Worm (Caenorhabditis elegans) whole organism, L2 larva: Measurements from ENCODE around the gene arl-3.

ENCODE experiments used
- nhr-11 ChIP-seq: fragments of 150-350 bp; optimal IDR thresholded peaks from 2 replicates; lab custom pipeline; 2014; ENCODE audit warnings: missing biosample characterization, missing genetic modification characterization
- skn-1 ChIP-seq: sonication (generic microtip); optimal IDR thresholded peaks from 2 replicates; lab custom pipeline; 2017; ENCODE audit warnings: missing biosample characterization, missing genetic modification characterization
- snpc-4 ChIP-seq: fragments of 150-350 bp; optimal IDR thresholded peaks from 2 replicates; lab custom pipeline; 2014; ENCODE audit warnings: missing biosample characterization, missing genetic modification characterization
- zag-1 ChIP-seq: fragments of 150-350 bp; optimal IDR thresholded peaks from 2 replicates; lab custom pipeline; 2014; ENCODE audit warnings: missing biosample characterization, missing genetic modification characterization

ce11 chrII:14580549-14580948 lies 25.7 kb upstream of the arl-3 start, which contains the start of the genes nspb-8 and nspb-9:
- TF ChIP-seq skn-1 (tag; lab: Kevin White, UChicago) (no peak), zag-1 (tag; lab: Kevin White, UChicago) (no peak), nhr-11 (tag; lab: Kevin White, UChicago) (no peak), snpc-4 (tag; lab: Kevin White, UChicago) (no peak)
